Worm (Caenorhabditis elegans): ENCODE data around the gene syf-3.

The syf-3 gene

ce11 chrV:5939503-5940072 is at the start of gene syf-3:
Gene syf-3, plus strand, starts transcription at chrV:5940022.
- no peak for TF ChIP-seq lin-13 (tag; optimal IDR thresholded peaks at IDR 0.05)
- no peak for TF ChIP-seq elt-3 (tag; optimal IDR thresholded peaks at IDR 0.05)
- TF ChIP-seq hlh-1 (tag; optimal IDR thresholded peaks at IDR 0.05), result no peak
- peak; percentile 15 for TF ChIP-seq pha-4 (tag; optimal IDR thresholded peaks at IDR 0.05)
- no peak for TF ChIP-seq snpc-4 (tag; optimal IDR thresholded peaks at IDR 0.05)
- TF ChIP-seq ces-1 (GFP tag; optimal IDR thresholded peaks at IDR 0.05), result peak; percentile 41
- TF ChIP-seq unc-62 (GFP tag; optimal IDR thresholded peaks at IDR 0.05), result no peak
- TF ChIP-seq nhr-237 (tag; optimal IDR thresholded peaks at IDR 0.05), result no peak
- no peak for TF ChIP-seq ztf-11 (tag; optimal IDR thresholded peaks at IDR 0.05)
- TF ChIP-seq unc-120 (tag; optimal IDR thresholded peaks at IDR 0.05; ENCODE audit: poor library complexity, severe bottlenecking), result no peak
- TF ChIP-seq lin-32 (GFP tag; optimal IDR thresholded peaks at IDR 0.05), result no peak
- no peak for TF ChIP-seq sem-2 (GFP tag; optimal IDR thresholded peaks at IDR 0.05)
- TF ChIP-seq ceh-39 (tag; optimal IDR thresholded peaks at IDR 0.05), result no peak
- no peak for TF ChIP-seq nhr-76 (tag; optimal IDR thresholded peaks at IDR 0.05)
- TF ChIP-seq bed-3 (GFP tag; optimal IDR thresholded peaks at IDR 0.05), result no peak
- TF ChIP-seq ceh-43 (GFP tag; optimal IDR thresholded peaks at IDR 0.05), result no peak
- TF ChIP-seq nhr-2 (tag; optimal IDR thresholded peaks at IDR 0.05), result no peak
- TF ChIP-seq lsy-2 (tag; optimal IDR thresholded peaks at IDR 0.05), result peak; percentile 33
- TF ChIP-seq mls-2 (tag; optimal IDR thresholded peaks at IDR 0.05), result no peak
- no peak for TF ChIP-seq ham-2 (GFP tag; optimal IDR thresholded peaks at IDR 0.05)
- no peak for TF ChIP-seq mep-1 (tag; optimal IDR thresholded peaks at IDR 0.05)
- TF ChIP-seq sptf-1 (tag; optimal IDR thresholded peaks at IDR 0.05), result no peak
- peak; percentile 6 for TF ChIP-seq blmp-1 (tag; optimal IDR thresholded peaks at IDR 0.05)

ce11 chrV:5891204-5891603 is 48.6 kb upstream of the syf-3 start:
- TF ChIP-seq sptf-1 (tag; optimal IDR thresholded peaks at IDR 0.05) (no peak), elt-1 (tag; optimal IDR thresholded peaks at IDR 0.05; ENCODE audit: borderline replicate concordance, insufficient read depth) (no peak), hlh-1 (tag; optimal IDR thresholded peaks at IDR 0.05) (peak; percentile 32)

DNA sequence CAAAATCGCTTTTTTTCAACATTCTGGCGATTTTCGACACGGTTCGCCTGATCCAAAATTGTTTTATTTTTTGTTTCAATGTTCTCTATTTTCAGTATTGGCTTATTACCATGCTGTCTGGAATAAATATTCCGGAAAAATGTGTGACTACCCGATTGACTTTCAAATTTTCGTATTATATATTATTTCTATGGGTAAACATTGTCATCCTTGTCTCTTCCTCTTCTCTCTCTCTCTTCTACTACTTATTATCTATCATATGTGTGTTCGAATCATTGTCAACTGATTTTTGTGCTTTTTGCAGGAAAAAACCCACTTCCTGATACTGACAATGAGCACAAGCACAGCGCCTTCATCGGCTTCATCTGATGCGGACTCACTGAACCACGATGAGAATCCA is 46.8 kb upstream of the syf-3 start, which contains the start of gene C04E6.7:
C04E6.7 (plus strand) TSS at position 301 of the 400 bp plus-strand sequence.
- TF ChIP-seq unc-62 (GFP tag; optimal IDR thresholded peaks at IDR 0.05), result no peak
- TF ChIP-seq lsy-2 (tag; optimal IDR thresholded peaks at IDR 0.05), result no peak
- TF ChIP-seq nhr-2 (tag; optimal IDR thresholded peaks at IDR 0.05), result no peak
- no peak for TF ChIP-seq nhr-12 (tag; optimal IDR thresholded peaks at IDR 0.05)
- no peak for TF ChIP-seq unc-120 (tag; optimal IDR thresholded peaks at IDR 0.05; ENCODE audit: poor library complexity, severe bottlenecking)
- TF ChIP-seq flh-1 (GFP tag; optimal IDR thresholded peaks at IDR 0.05), result no peak
- no peak for TF ChIP-seq ceh-83 (GFP tag; optimal IDR thresholded peaks at IDR 0.05)
- TF ChIP-seq nhr-28 (tag; optimal IDR thresholded peaks at IDR 0.05), result no peak
- TF ChIP-seq lin-32 (GFP tag; optimal IDR thresholded peaks at IDR 0.05), result no peak
- TF ChIP-seq lin-13 (tag; optimal IDR thresholded peaks at IDR 0.05), result no peak
- no peak for TF ChIP-seq nhr-76 (tag; optimal IDR thresholded peaks at IDR 0.05)
- no peak for TF ChIP-seq blmp-1 (tag; optimal IDR thresholded peaks at IDR 0.05)
- TF ChIP-seq unc-39 (tag; optimal IDR thresholded peaks at IDR 0.05), result no peak
- TF ChIP-seq ceh-43 (GFP tag; optimal IDR thresholded peaks at IDR 0.05), result no peak
- no peak for TF ChIP-seq M03D4.4 (tag; optimal IDR thresholded peaks at IDR 0.05)
- no peak for TF ChIP-seq mep-1 (tag; optimal IDR thresholded peaks at IDR 0.05)

DNA sequence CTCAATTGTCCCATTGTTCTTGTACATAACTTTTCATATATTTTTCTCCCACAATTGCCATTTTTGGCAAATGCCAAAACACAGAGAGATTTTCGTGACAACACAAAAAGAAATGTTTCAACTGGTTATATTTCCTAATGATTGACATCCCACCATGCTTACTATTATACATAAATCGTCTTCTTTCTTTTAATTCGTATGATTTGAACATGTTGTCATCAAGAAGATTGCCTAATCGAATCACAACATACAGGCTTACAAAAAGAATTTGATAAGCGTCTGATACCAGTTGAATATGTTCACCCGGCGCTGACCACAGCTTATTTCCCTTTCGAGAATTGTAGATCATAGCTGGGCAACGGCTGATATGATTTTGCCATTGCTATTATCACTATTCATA is 44.8 kb upstream of the syf-3 start, which contains the start of gene grd-9:
grd-9 (plus strand) TSS at position 301 of the 400 bp plus-strand sequence.
- TF ChIP-seq nhr-76 (tag; optimal IDR thresholded peaks at IDR 0.05) (no peak), zip-8 (tag; optimal IDR thresholded peaks at IDR 0.05) (no peak), tbx-8 (GFP tag; optimal IDR thresholded peaks at IDR 0.05) (no peak), sptf-1 (tag; optimal IDR thresholded peaks at IDR 0.05) (no peak), M03D4.4 (tag; optimal IDR thresholded peaks at IDR 0.05) (no peak)

- TF ChIP-seq cnd-1 (tag; optimal IDR thresholded peaks at IDR 0.05) (no peak), M03D4.4 (tag; optimal IDR thresholded peaks at IDR 0.05) (no peak), sptf-1 (tag; optimal IDR thresholded peaks at IDR 0.05) (no peak), lin-13 (tag; optimal IDR thresholded peaks at IDR 0.05) (no peak), ces-1 (GFP tag; optimal IDR thresholded peaks at IDR 0.05) (no peak), elt-3 (tag; optimal IDR thresholded peaks at IDR 0.05) (no peak), nhr-76 (tag; optimal IDR thresholded peaks at IDR 0.05) (no peak), ceh-83 (GFP tag; optimal IDR thresholded peaks at IDR 0.05) (no peak), sem-2 (GFP tag; optimal IDR thresholded peaks at IDR 0.05) (no peak), nhr-2 (tag; optimal IDR thresholded peaks at IDR 0.05) (no peak), pha-4 (tag; optimal IDR thresholded peaks at IDR 0.05) (no peak), flh-1 (GFP tag; optimal IDR thresholded peaks at IDR 0.05) (no peak), snpc-4 (tag; optimal IDR thresholded peaks at IDR 0.05) (no peak)
These were observed 39.9 kb upstream of the syf-3 start, which contains the start of gene srd-16 for ce11 chrV:5899940-5900339. Gene srd-16, minus strand, starts transcription at chrV:5900040.
